Worm (Caenorhabditis elegans): ENCODE results near the gene evl-14.

The evl-14 gene

ce11 chrIII:4289952-4290351, 23.0 kb downstream of the evl-14 start:
- TF ChIP-seq dao-5 (tag; optimal IDR thresholded peaks at IDR 0.05) (no peak), W03F9.2 (tag; optimal IDR thresholded peaks at IDR 0.05) (no peak)

ce11 chrIII:4287379-4287778, 25.5 kb downstream of the evl-14 start, which contains the start of gene R10E4.3:
R10E4.3 (minus strand) TSS chrIII:4287479.
- TF ChIP-seq dao-5 (tag; optimal IDR thresholded peaks at IDR 0.05) = no peak
- TF ChIP-seq him-1 (tag; optimal IDR thresholded peaks at IDR 0.05) = no peak
- TF ChIP-seq W03F9.2 (tag; optimal IDR thresholded peaks at IDR 0.05) = no peak

- TF ChIP-seq W03F9.2 (tag; optimal IDR thresholded peaks at IDR 0.05) = peak; percentile 50
- no peak for TF ChIP-seq him-1 (tag; optimal IDR thresholded peaks at IDR 0.05)
- no peak for TF ChIP-seq dao-5 (tag; optimal IDR thresholded peaks at IDR 0.05)
These were observed 28.2 kb downstream of the evl-14 start for ce11 chrIII:4284732-4285165.

ce11 chrIII:4283175-4283574, 29.8 kb downstream of the evl-14 start:
- TF ChIP-seq him-1 (tag; optimal IDR thresholded peaks at IDR 0.05) = no peak
- TF ChIP-seq dao-5 (tag; optimal IDR thresholded peaks at IDR 0.05) = no peak
- TF ChIP-seq W03F9.2 (tag; optimal IDR thresholded peaks at IDR 0.05) = no peak

ce11 chrIII:4281955-4282618, 30.8 kb downstream of the evl-14 start:
- TF ChIP-seq him-1 (tag; optimal IDR thresholded peaks at IDR 0.05) (peak; percentile 97), W03F9.2 (tag; optimal IDR thresholded peaks at IDR 0.05) (peak; percentile 89), dao-5 (tag; optimal IDR thresholded peaks at IDR 0.05) (peak; percentile 89)

DNA sequence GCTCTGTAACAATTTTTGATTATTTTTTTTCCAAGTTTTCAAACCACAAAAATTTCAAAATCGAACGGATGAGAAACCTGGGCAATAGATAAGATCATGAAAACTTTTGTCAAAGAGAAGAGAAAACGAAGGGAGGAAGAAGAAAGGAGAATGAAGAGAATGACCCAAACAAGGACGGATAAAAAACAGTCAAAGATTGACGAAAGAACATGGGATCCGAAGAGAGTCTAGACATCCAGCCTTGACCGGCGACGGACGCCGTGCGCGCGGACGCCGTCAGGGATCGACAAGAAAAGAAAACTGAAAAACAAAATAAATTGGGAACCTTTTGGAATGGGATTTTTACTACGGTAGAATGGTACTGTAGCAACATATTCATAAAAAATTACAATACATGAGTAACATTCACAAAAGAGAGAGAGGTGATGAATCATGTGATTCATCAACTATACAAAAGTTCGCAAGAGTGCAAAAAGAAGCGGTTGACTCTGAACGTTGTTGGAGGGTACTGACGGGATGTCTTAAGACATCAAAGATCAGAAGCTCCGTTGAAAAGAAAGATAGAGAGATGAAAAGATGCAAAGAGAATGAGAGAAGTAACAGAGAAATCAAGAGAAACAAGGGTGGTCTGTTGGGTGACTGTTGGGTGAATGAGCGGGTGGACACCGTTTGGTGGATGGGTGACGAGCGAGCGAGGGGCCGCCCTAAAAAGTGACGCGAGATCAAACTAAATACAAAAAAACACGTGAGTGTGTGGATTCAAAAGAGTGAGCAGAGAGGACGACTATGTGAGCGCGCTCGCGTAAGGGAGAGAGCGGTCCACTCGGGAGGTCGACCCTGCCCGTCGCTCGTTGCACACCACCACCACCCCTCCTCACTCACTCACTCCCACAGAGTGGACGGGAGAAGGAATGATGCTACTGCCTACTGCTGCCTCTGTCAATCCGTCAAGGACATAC, 32.4 kb downstream of the evl-14 start, which contains the start of gene sup-26:
TSS of gene sup-26 (minus strand) at position 10 of the 959 bp plus-strand sequence.
- TF ChIP-seq dao-5 (tag; optimal IDR thresholded peaks at IDR 0.05) (no peak), him-1 (tag; optimal IDR thresholded peaks at IDR 0.05) (no peak), W03F9.2 (tag; optimal IDR thresholded peaks at IDR 0.05) (no peak)

DNA sequence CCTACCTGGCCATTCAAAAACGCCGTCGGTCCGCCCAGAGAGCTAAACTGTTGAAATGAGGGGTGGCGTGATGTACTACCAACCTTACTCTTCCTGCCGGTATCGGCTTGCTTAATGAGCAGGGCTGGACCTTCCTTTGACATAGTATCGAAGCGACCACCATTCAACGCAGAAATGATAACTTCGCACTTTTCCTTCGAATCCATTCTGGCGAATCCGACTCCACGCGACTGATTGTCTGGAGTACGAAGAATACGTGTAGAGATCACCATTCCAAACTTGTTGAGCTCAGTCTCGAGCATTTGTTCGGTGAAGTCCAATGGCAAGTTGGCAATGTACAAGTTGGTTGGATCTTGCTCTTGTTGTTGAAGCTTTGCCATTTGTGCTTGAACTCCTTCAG, 34.7 kb downstream of the evl-14 start:
- TF ChIP-seq dao-5 (tag; optimal IDR thresholded peaks at IDR 0.05) (no peak), W03F9.2 (tag; optimal IDR thresholded peaks at IDR 0.05) (no peak), him-1 (tag; optimal IDR thresholded peaks at IDR 0.05) (no peak)

DNA sequence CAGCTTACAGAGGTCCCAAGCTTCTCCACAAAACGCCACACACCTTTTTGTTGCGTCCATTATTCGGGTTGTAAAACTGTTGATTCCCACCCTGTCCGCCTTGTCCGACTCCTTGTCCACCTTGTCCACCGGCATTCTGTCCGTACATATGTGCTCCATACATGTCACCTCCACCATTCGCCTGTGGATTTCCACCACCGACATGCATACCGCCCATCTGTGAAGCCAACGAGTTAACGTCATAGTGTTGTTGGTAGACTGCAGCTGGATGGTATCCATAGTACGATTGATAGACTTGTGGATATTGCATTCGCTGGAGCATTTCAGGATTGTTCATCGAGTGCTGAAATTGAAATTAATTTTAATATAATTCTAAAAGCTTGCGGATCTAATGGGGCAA, 35.2 kb downstream of the evl-14 start:
- no peak for TF ChIP-seq W03F9.2 (tag; optimal IDR thresholded peaks at IDR 0.05)
- TF ChIP-seq dao-5 (tag; optimal IDR thresholded peaks at IDR 0.05) = no peak
- no peak for TF ChIP-seq him-1 (tag; optimal IDR thresholded peaks at IDR 0.05)

ce11 chrIII:4276277-4276676, 36.7 kb downstream of the evl-14 start:
- no peak for TF ChIP-seq him-1 (tag; optimal IDR thresholded peaks at IDR 0.05)
- no peak for TF ChIP-seq W03F9.2 (tag; optimal IDR thresholded peaks at IDR 0.05)
- TF ChIP-seq dao-5 (tag; optimal IDR thresholded peaks at IDR 0.05) = no peak

- TF ChIP-seq dao-5 (tag; optimal IDR thresholded peaks at IDR 0.05) (no peak), him-1 (tag; optimal IDR thresholded peaks at IDR 0.05) (no peak), W03F9.2 (tag; optimal IDR thresholded peaks at IDR 0.05) (no peak)
These were observed 37.2 kb downstream of the evl-14 start for ce11 chrIII:4275704-4276103.

DNA sequence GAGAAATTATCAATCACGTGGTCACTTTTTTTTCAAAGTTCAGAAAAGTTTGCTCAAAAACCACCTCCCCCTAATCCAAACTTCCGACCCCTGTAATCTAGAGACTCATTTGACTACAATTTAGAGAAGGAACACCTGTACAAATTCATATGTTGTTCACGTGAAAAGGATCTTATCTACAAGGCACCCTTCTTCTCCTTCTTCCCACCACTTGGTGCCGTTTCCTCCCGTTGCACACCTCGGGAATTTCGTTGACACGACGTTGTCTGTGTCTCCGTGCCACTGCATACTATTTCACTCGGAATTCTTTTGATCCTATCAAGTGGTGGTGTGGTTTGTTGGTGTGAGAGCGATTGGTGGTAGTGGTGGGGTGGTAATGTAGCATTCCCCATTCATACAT, 38.4 kb downstream of the evl-14 start:
- TF ChIP-seq him-1 (tag; optimal IDR thresholded peaks at IDR 0.05) = no peak
- no peak for TF ChIP-seq dao-5 (tag; optimal IDR thresholded peaks at IDR 0.05)
- no peak for TF ChIP-seq W03F9.2 (tag; optimal IDR thresholded peaks at IDR 0.05)

DNA sequence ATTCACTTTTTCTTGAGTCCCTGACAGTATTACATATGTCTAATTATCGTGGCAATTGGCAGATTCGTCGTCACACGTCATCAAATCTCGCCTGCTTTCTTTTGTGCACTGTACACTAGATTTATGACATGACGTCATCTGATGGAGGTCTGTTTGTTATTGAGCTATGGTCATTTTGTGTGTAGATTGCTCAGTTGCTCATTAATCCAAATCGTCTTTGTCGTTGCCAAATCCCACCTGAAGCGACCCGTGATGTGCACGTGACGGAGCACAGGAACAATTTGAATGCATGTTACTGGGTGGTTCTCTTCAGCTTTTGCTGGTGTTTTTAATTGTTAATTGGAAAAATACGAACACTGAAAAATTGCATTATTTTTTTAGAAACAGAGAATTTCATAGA, 40.1 kb downstream of the evl-14 start:
- no peak for TF ChIP-seq dao-5 (tag; optimal IDR thresholded peaks at IDR 0.05)
- no peak for TF ChIP-seq him-1 (tag; optimal IDR thresholded peaks at IDR 0.05)
- TF ChIP-seq W03F9.2 (tag; optimal IDR thresholded peaks at IDR 0.05) = no peak

DNA sequence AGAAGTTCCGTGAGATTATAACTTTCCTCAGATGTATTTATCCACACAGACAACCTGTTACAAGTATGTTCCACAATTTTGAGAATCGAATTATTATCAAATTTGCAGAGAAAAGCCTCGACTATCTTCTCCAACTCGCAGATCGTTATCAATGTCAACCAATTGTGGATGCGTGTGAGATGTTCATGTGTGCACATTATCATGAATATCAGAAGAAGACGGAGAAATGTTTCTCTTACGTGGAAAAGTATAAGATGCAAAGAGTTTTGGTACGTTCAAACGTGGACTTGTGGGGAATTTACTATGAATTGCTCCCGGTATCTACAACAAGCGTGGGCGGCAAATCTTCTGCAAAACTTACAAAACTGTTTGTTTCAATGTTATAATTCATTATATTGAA, 41.9 kb downstream of the evl-14 start:
- TF ChIP-seq W03F9.2 (tag; optimal IDR thresholded peaks at IDR 0.05) (no peak), dao-5 (tag; optimal IDR thresholded peaks at IDR 0.05) (no peak), him-1 (tag; optimal IDR thresholded peaks at IDR 0.05) (no peak)

All from whole organism, L4/young adult.